Fruit fly (Drosophila melanogaster) whole organism, embryonic: ENCODE results near the gene pxb.

Experiments used
- ATbp ChIP-seq: fragments of 200-800 bp; sonication (Bioruptor generic); optimal IDR thresholded peaks from 2 replicates; lab custom pipeline; 2017; ENCODE audit warnings: missing biosample characterization, mild to moderate bottlenecking, missing genetic modification characterization, missing genetic modification reagents
- Abd-B ChIP-seq: fragments of 200-800 bp; sonication (Bioruptor generic); optimal IDR thresholded peaks from 2 replicates; lab custom pipeline; 2018; ENCODE audit warnings: missing biosample characterization, mild to moderate bottlenecking, missing genetic modification characterization, moderate library complexity
- Awh ChIP-seq: fragments of 200-800 bp; sonication (Bioruptor generic); IDR thresholded peaks from 2 replicates; pipeline ENCODE4, ENCODE4 v1.3.6; 2022; ENCODE audit warnings: missing biosample characterization, missing genetic modification characterization
- CG10565 ChIP-seq: fragments of 200-800 bp; sonication (Bioruptor generic); optimal IDR thresholded peaks from 3 replicates; lab custom pipeline; 2016; ENCODE audit warnings: missing biosample characterization, mild to moderate bottlenecking, missing genetic modification characterization
- CG11085 ChIP-seq: fragments of 200-800 bp; sonication (Bioruptor generic); IDR thresholded peaks from 2 replicates; pipeline ENCODE4 v1.3.6; 2022; ENCODE audit warnings: missing biosample characterization, missing genetic modification characterization
- CG11093 ChIP-seq: fragments of 200-800 bp; sonication (Bioruptor generic); IDR thresholded peaks from 3 replicates; pipeline ENCODE4 v1.3.6; 2022; ENCODE audit warnings: missing biosample characterization, missing genetic modification characterization
- CG12299 ChIP-seq: fragments of 200-800 bp; sonication (Bioruptor generic); optimal IDR thresholded peaks from 2 replicates; lab custom pipeline; 2018; ENCODE audit warnings: missing biosample characterization, mild to moderate bottlenecking, missing genetic modification characterization
- CG1233 ChIP-seq: fragments of 200-800 bp; sonication (Bioruptor generic); optimal IDR thresholded peaks from 4 replicates; lab custom pipeline; 2018; ENCODE audit warnings: missing biosample characterization, mild to moderate bottlenecking, missing genetic modification characterization
- CG12942 ChIP-seq: fragments of 200-800 bp; sonication (Bioruptor generic); optimal IDR thresholded peaks from 3 replicates; lab custom pipeline; 2016; ENCODE audit warnings: missing biosample characterization, missing genetic modification characterization
- CG17361 ChIP-seq: fragments of 200-800 bp; sonication (Bioruptor generic); IDR thresholded peaks from 3 replicates; pipeline ENCODE4 v1.3.6; 2022; ENCODE audit warnings: missing biosample characterization, missing genetic modification characterization
- CG17912 ChIP-seq: fragments of 200-800 bp; sonication (Bioruptor generic); optimal IDR thresholded peaks from 2 replicates; lab custom pipeline; 2018; ENCODE audit warnings: missing biosample characterization, mild to moderate bottlenecking, missing genetic modification characterization
- CG30431 ChIP-seq: fragments of 200-800 bp; sonication (Bioruptor generic); optimal IDR thresholded peaks from 2 replicates; lab custom pipeline; 2017; ENCODE audit warnings: missing biosample characterization, missing genetic modification characterization
- CG3065 ChIP-seq: fragments of 200-800 bp; sonication (Bioruptor generic); optimal IDR thresholded peaks from 2 replicates; lab custom pipeline; 2016; ENCODE audit warnings: missing biosample characterization, missing genetic modification characterization
- CG31441 ChIP-seq: fragments of 200-800 bp; sonication (Bioruptor generic); IDR thresholded peaks from 2 replicates; pipeline ENCODE4 v1.3.6; 2022; ENCODE audit warnings: missing biosample characterization, missing genetic modification characterization
- CG33213 ChIP-seq: fragments of 200-800 bp; sonication (Bioruptor generic); optimal IDR thresholded peaks from 3 replicates; lab custom pipeline; 2016; ENCODE audit warnings: missing biosample characterization, missing genetic modification characterization
- CG3847 ChIP-seq: fragments of 200-800 bp; sonication (Bioruptor generic); IDR thresholded peaks from 2 replicates; pipeline ENCODE4 v1.3.6; 2022; ENCODE audit warnings: missing biosample characterization, missing genetic modification characterization
- CG4328 ChIP-seq: fragments of 200-800 bp; sonication (Bioruptor generic); optimal IDR thresholded peaks from 3 replicates; lab custom pipeline; 2017; ENCODE audit warnings: missing biosample characterization, missing genetic modification reagents, missing genetic modification characterization
- CG8478 ChIP-seq: fragments of >200 bp; optimal IDR thresholded peaks from 2 replicates; lab custom pipeline; 2018
- Chrac-16 ChIP-seq: fragments of 200-800 bp; sonication (Bioruptor generic); optimal IDR thresholded peaks from 3 replicates; lab custom pipeline; 2016; ENCODE audit warnings: missing biosample characterization, missing genetic modification characterization
- Dll ChIP-seq: fragments of 200-800 bp; sonication (Bioruptor generic); IDR thresholded peaks from 4 replicates; pipeline ENCODE4 v1.3.6; 2022; ENCODE audit warnings: missing biosample characterization, missing genetic modification characterization; ENCODE audit not compliant: partially characterized antibody
- E2f2 ChIP-seq: fragments of 200-800 bp; sonication (Bioruptor generic); IDR thresholded peaks from 2 replicates; pipeline ENCODE4 v1.3.6; 2022; ENCODE audit warnings: missing biosample characterization, missing genetic modification characterization
- Ets65A ChIP-seq: fragments of 200-800 bp; sonication (Bioruptor generic); peaks from one replicate; lab custom pipeline; 2016; ENCODE audit warnings: missing biosample characterization, missing genetic modification characterization
- Fer3 ChIP-seq: fragments of 200-800 bp; sonication (Bioruptor generic); optimal IDR thresholded peaks from 2 replicates; lab custom pipeline; 2018; ENCODE audit warnings: missing biosample characterization, mild to moderate bottlenecking, missing genetic modification characterization, moderate library complexity
- Gug ChIP-seq: fragments of 200-800 bp; sonication (Bioruptor generic); IDR thresholded peaks from 4 replicates; pipeline ENCODE4 v1.3.6; 2022; ENCODE audit warnings: missing biosample characterization, missing genetic modification characterization
- HHEX ChIP-seq: fragments of 200-800 bp; sonication (Bioruptor generic); optimal IDR thresholded peaks from 3 replicates; lab custom pipeline; 2017; ENCODE audit warnings: missing biosample characterization, mild to moderate bottlenecking, missing genetic modification characterization, missing genetic modification reagents
- NC2α ChIP-seq: fragments of 200-800 bp; sonication (Bioruptor generic); optimal IDR thresholded peaks from 2 replicates; lab custom pipeline; 2016; ENCODE audit warnings: missing biosample characterization, missing genetic modification characterization
- Ravus ChIP-seq: fragments of 200-800 bp; sonication (Bioruptor generic); IDR thresholded peaks from 2 replicates; pipeline ENCODE4 v1.3.6; 2022; ENCODE audit warnings: missing biosample characterization, missing genetic modification characterization
- Sin3A ChIP-seq: fragments of >200 bp; optimal IDR thresholded peaks from 2 replicates; lab custom pipeline; 2018
- Sry-δ ChIP-seq: fragments of 200-800 bp; sonication (Bioruptor generic); optimal IDR thresholded peaks from 2 replicates; lab custom pipeline; 2016; ENCODE audit warnings: missing biosample characterization, missing genetic modification characterization
- aop ChIP-seq: fragments of 200-800 bp; sonication (Bioruptor generic); IDR thresholded peaks from 2 replicates; pipeline ENCODE4 v1.3.6; 2022; ENCODE audit warnings: missing biosample characterization, missing genetic modification characterization
- ash1 ChIP-seq: fragments of 200-800 bp; sonication (Bioruptor generic); optimal IDR thresholded peaks from 2 replicates; lab custom pipeline; 2018; ENCODE audit warnings: missing biosample characterization, mild to moderate bottlenecking, missing genetic modification characterization
- chif ChIP-seq, 2 experiments: fragments of 200-800 bp; sonication (Bioruptor generic); optimal IDR thresholded peaks; 3 replicates each; lab custom pipeline; 2016; ENCODE audit warnings: missing biosample characterization in 2 of 2, missing genetic modification characterization in 2 of 2
- dati ChIP-seq: fragments of 200-800 bp; sonication (Bioruptor generic); IDR thresholded peaks from 2 replicates; pipeline ENCODE4 v1.3.6; 2022; ENCODE audit warnings: missing biosample characterization, missing genetic modification characterization
- dmrt99B ChIP-seq: fragments of 200-800 bp; sonication (Bioruptor generic); optimal IDR thresholded peaks from 2 replicates; lab custom pipeline; 2018; ENCODE audit warnings: missing biosample characterization, mild to moderate bottlenecking, missing genetic modification characterization, moderate library complexity
- esg ChIP-seq: fragments of 200-800 bp; sonication (Bioruptor generic); conservative IDR thresholded peaks from 2 replicates; pipeline ENCODE4 v1.3.6; 2022; ENCODE audit warnings: missing biosample characterization, missing genetic modification characterization
- eyg ChIP-seq: fragments of 200-800 bp; sonication (Bioruptor generic); optimal IDR thresholded peaks from 3 replicates; lab custom pipeline; 2016; ENCODE audit warnings: missing biosample characterization, missing genetic modification characterization
- inv ChIP-seq: fragments of 200-800 bp; sonication (Bioruptor generic); IDR thresholded peaks from 2 replicates; pipeline ENCODE4 v1.3.6; 2022; ENCODE audit warnings: missing biosample characterization, missing genetic modification characterization; ENCODE audit not compliant: partially characterized antibody
- kni ChIP-seq: fragments of 200-800 bp; sonication (Bioruptor generic); optimal IDR thresholded peaks from 3 replicates; lab custom pipeline; 2017; ENCODE audit warnings: mild to moderate bottlenecking, missing biosample characterization, missing genetic modification reagents, missing genetic modification characterization
- lola ChIP-seq, 3 experiments: fragments of >200 bp in 2 of 3; fragments of 200-800 bp in 1 of 3; sonication (Bioruptor generic) in 1 of 3; optimal IDR thresholded peaks; 2 replicates each; lab custom pipeline; 2017 to 2019; ENCODE audit warnings: missing biosample characterization in 3 of 3, missing genetic modification characterization in 3 of 3, mild to moderate bottlenecking in 1 of 3, moderate library complexity in 1 of 3
- pb ChIP-seq: fragments of 200-800 bp; sonication (Bioruptor generic); optimal IDR thresholded peaks from 3 replicates; lab custom pipeline; 2016; ENCODE audit warnings: missing biosample characterization, missing genetic modification characterization
- ranshi ChIP-seq: fragments of 200-800 bp; sonication (Bioruptor generic); IDR thresholded peaks from 2 replicates; pipeline ENCODE4 v1.3.6; 2022; ENCODE audit warnings: missing biosample characterization, missing genetic modification characterization
- rib ChIP-seq: fragments of 200-800 bp; sonication (Bioruptor generic); IDR thresholded peaks from 2 replicates; pipeline ENCODE4 v1.3.6; 2022; ENCODE audit warnings: missing biosample characterization, missing genetic modification characterization
- sc ChIP-seq, 3 experiments: fragments of >200 bp in 2 of 3; fragments of 200-800 bp in 1 of 3; sonication (Bioruptor generic) in 1 of 3; optimal IDR thresholded peaks; 2 replicates in 2 of 3; 3 replicates in 1 of 3; lab custom pipeline; 2017; ENCODE audit warnings: mild to moderate bottlenecking in 1 of 3, missing biosample characterization in 1 of 3, missing genetic modification characterization in 1 of 3, missing genetic modification reagents in 1 of 3
- shn ChIP-seq: fragments of 200-800 bp; sonication (Bioruptor generic); optimal IDR thresholded peaks from 3 replicates; lab custom pipeline; 2016; ENCODE audit warnings: missing biosample characterization, missing genetic modification characterization
- sr ChIP-seq: fragments of 200-800 bp; sonication (Bioruptor generic); IDR thresholded peaks from 3 replicates; pipeline ENCODE4 v1.3.6; 2022; ENCODE audit warnings: missing biosample characterization, missing genetic modification characterization
- ttk ChIP-seq: fragments of 200-800 bp; sonication (Bioruptor generic); IDR thresholded peaks from 2 replicates; pipeline ENCODE4 v2.1.2; 2022; ENCODE audit warnings: missing biosample characterization, missing genetic modification characterization
- tup ChIP-seq: fragments of 200-800 bp; sonication (Bioruptor generic); optimal IDR thresholded peaks from 2 replicates; lab custom pipeline; 2016; ENCODE audit warnings: missing biosample characterization, mild to moderate bottlenecking, missing genetic modification characterization, moderate library complexity
- unc-4 ChIP-seq: fragments of 200-800 bp; sonication (Bioruptor generic); IDR thresholded peaks from 2 replicates; pipeline ENCODE4 v1.3.6; 2022; ENCODE audit warnings: missing biosample characterization, missing genetic modification characterization; ENCODE audit not compliant: partially characterized antibody
- wdn ChIP-seq: fragments of 200-800 bp; sonication (Bioruptor generic); IDR thresholded peaks from 2 replicates; pipeline ENCODE4 v1.3.6; 2022; ENCODE audit warnings: missing biosample characterization, missing genetic modification characterization

The pxb gene

dm6 chr3R:15676186-15677073, 10.4 kb downstream of the pxb start (continued):
- TF ChIP-seq CG17361 (GFP tag; lab: Robert Waterston, UW) (peak; percentile 60; the same call in 2 of the 3 replicates), CG12942 (peak; percentile 42), Ravus (GFP tag; lab: Robert Waterston, UW) (no peak), ash1 (GFP tag; lab: Kevin White, UChicago) (no peak), esg (0 out of 2 replicates have a peak, but pooled peaks have one; percentile 13), Dll (GFP tag; lab: Robert Waterston, UW) (no peak), unc-4 (no peak), CG8478 (no peak), CG11093 (no peak), tup (GFP tag; lab: Kevin White, UChicago) (peak; percentile 39), sc (optimal IDR thresholded peaks at IDR 0.05; lab: Kevin White, UChicago) (no peak), sc (GFP tag; optimal IDR thresholded peaks at IDR 0.05; lab: Kevin White, UChicago) (peak; percentile 64), Sin3A (no peak), Ets65A (GFP tag; lab: Kevin White, UChicago) (no peak), NC2α (peak; percentile 37), Fer3 (tag; lab: Kevin White, UChicago) (no peak), pb (no peak), rib (GFP tag; lab: Robert Waterston, UW) (no peak), dati (GFP tag; lab: Robert Waterston, UW) (peak; percentile 23; the same call in 1 of the 2 replicates), CG3847 (no peak), inv (GFP tag; lab: Robert Waterston, UW) (no peak), CG4328 (no peak), eyg (no peak), Gug (peak; percentile 22; the same call in 1 of the 4 replicates), Abd-B (GFP tag; lab: Kevin White, UChicago) (no peak), ATbp (peak; percentile 79), CG10565 (no peak), wdn (no peak), chif (GFP tag; optimal IDR thresholded peaks at IDR 0.05; lab: Kevin White, UChicago) (peak in 1 of 2 experiments; percentile 60), ranshi (peak; percentile 60; the same call in 1 of the 2 replicates), CG1233 (GFP tag; lab: Kevin White, UChicago) (no peak), E2f2 (GFP tag; lab: Robert Waterston, UW) (0 out of 2 replicates have a peak, but pooled peaks have one; percentile 17), CG33213 (GFP tag; lab: Kevin White, UChicago) (no peak), CG3065 (GFP tag; lab: Kevin White, UChicago) (no peak), sr (no peak), CG30431 (peak; percentile 14), CG12299 (tag; lab: Kevin White, UChicago) (no peak), CG17912 (GFP tag; lab: Kevin White, UChicago) (peak; percentile 1), aop (GFP tag; lab: Robert Waterston, UW) (no peak), HHEX (GFP tag; lab: Kevin White, UChicago) (peak; percentile 9), CG11085 (GFP tag; lab: Robert Waterston, UW) (no peak), Sry-δ (GFP tag; lab: Kevin White, UChicago) (no peak), shn (GFP tag; lab: Kevin White, UChicago) (peak; percentile 17), ttk (GFP tag; lab: Robert Waterston, UW) (no peak), Awh (GFP tag; lab: Robert Waterston, UW) (peak; percentile 61), Chrac-16 (GFP tag; lab: Kevin White, UChicago) (peak; percentile 36), lola (GFP tag; optimal IDR thresholded peaks at IDR 0.05; lab: Kevin White, UChicago) (peak in 1 of 3 experiments; percentile 57), CG31441 (peak; percentile 75), dmrt99B (tag; lab: Kevin White, UChicago) (peak; percentile 53), kni (GFP tag; lab: Kevin White, UChicago) (peak; percentile 56)
